Worm (Caenorhabditis elegans) whole organism, early embryonic: ENCODE measurements around the gene fbxa-9.

Experiments used
- aly-1 ChIP-seq: sonication (generic microtip); optimal IDR thresholded peaks from 2 replicates; lab custom pipeline; 2016; ENCODE audit warnings: missing genetic modification characterization, missing compliant biosample characterization
- ama-1 ChIP-seq: fragments of 150-350 bp; optimal IDR thresholded peaks from 2 replicates; lab custom pipeline; 2014
- ceh-13 ChIP-seq: fragments of 200-800 bp; sonication (Bioruptor generic); optimal IDR thresholded peaks from 2 replicates; lab custom pipeline; 2018; ENCODE audit warnings: mild to moderate bottlenecking, missing genetic modification characterization, missing compliant biosample characterization
- ceh-36 ChIP-seq: sonication (generic microtip); optimal IDR thresholded peaks from 2 replicates; lab custom pipeline; 2016; ENCODE audit warnings: missing genetic modification characterization, inconsistent platforms, missing compliant biosample characterization
- ets-7 ChIP-seq: sonication (generic microtip); optimal IDR thresholded peaks from 2 replicates; lab custom pipeline; 2016; ENCODE audit warnings: missing genotype, missing genetic modification characterization, missing compliant biosample characterization
- flt-1 ChIP-seq: fragments of 200-800 bp; sonication (Bioruptor generic); IDR thresholded peaks from 2 replicates; pipeline ENCODE4 v1.3.6; 2022; ENCODE audit warnings: missing genetic modification characterization, missing compliant biosample characterization
- hmg-4 ChIP-seq: fragments of 200-800 bp; sonication (Bioruptor generic); optimal IDR thresholded peaks from 2 replicates; lab custom pipeline; 2018; ENCODE audit warnings: mild to moderate bottlenecking, missing genetic modification characterization, missing compliant biosample characterization
- hnd-1 ChIP-seq: sonication (generic microtip); optimal IDR thresholded peaks from 2 replicates; lab custom pipeline; 2016; ENCODE audit warnings: missing genetic modification characterization, missing compliant biosample characterization
- scrt-1 ChIP-seq: fragments of 200-800 bp; sonication (Bioruptor generic); IDR thresholded peaks from 2 replicates; pipeline ENCODE4 v1.3.6; 2022; ENCODE audit warnings: missing genetic modification characterization, missing compliant biosample characterization
- tbx-37 ChIP-seq: fragments of 200-800 bp; sonication (Bioruptor generic); conservative IDR thresholded peaks from 2 replicates; pipeline ENCODE4 v1.3.6; 2022; ENCODE audit warnings: missing genetic modification reagents, missing genetic modification characterization, missing compliant biosample characterization
- tra-4 ChIP-seq: sonication (generic microtip); optimal IDR thresholded peaks from 2 replicates; lab custom pipeline; 2017; ENCODE audit warnings: missing genetic modification characterization, missing compliant biosample characterization

DNA sequence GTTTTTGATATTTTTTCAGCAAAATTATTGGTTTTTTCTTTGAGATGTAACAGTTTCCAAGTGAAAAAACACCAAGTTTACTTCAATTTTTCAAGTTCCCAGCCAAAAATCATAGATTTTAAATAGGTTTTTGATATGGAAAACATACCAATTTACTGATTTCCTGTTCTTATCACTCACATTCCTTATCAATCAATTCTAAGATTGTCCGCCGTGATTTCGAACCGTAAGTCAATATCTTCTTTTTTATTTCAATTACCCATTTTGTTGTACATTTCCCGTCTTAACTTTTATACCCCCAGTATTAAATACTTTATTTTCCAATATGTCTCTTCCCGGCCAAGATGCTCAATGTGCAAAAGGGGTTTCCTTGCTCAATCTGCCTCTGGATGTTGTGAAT lies 42.0 kb upstream of the fbxa-9 start, which contains the start of gene fbxa-38:
- TF ChIP-seq ets-7 (tag; lab: Kevin White, UChicago): no peak
- TF ChIP-seq ceh-13 (GFP tag; lab: Kevin White, UChicago): no peak
- no peak for TF ChIP-seq hmg-4 (GFP tag; lab: Kevin White, UChicago)
- no peak for TF ChIP-seq scrt-1
- TF ChIP-seq tbx-37 (GFP tag; lab: Robert Waterston, UW): no peak
- no peak for TF ChIP-seq ceh-36 (tag; lab: Kevin White, UChicago)
- TF ChIP-seq ama-1 (lab: Kevin White, UChicago): no peak
- TF ChIP-seq hnd-1 (tag; lab: Kevin White, UChicago): no peak
- no peak for TF ChIP-seq tra-4 (tag; lab: Kevin White, UChicago)
- no peak for TF ChIP-seq aly-1 (tag; lab: Kevin White, UChicago)
- TF ChIP-seq flt-1 (GFP tag; lab: Robert Waterston, UW): no peak
